Worm (Caenorhabditis elegans) whole organism, dauer: Measurements from ENCODE around the gene ttr-39.

Source experiments
- unc-62 ChIP-seq: sonication (generic microtip); optimal IDR thresholded peaks from 2 replicates; lab custom pipeline; 2017; ENCODE audit warnings: missing biosample characterization, missing genetic modification reagents, missing genetic modification characterization

Gene ttr-39

DNA sequence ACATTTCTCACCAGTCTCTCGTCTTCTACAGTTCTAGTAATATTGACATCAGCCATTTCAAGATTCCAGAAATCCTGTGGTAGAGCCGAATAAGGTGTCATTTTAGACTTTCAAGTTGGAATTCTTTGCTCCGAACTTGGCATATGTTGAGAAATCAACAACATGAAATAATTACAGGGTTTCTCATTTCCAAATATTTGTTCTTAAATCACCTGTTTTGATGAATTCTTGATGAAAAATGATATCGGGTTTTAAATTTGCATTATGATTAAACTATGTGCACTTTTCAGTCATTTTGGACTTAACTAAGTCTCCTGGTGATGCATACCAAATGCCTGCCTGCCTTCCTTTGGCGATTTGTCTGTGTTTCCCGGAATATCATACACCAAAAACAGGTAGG lies 36.1 kb downstream of the ttr-39 start, which contains the start of gene srv-12:
TSS of gene srv-12 (minus strand) at position 101 of the 400 bp plus-strand sequence.
- no peak for TF ChIP-seq unc-62 (GFP tag; lab: Kevin White, UChicago)

DNA sequence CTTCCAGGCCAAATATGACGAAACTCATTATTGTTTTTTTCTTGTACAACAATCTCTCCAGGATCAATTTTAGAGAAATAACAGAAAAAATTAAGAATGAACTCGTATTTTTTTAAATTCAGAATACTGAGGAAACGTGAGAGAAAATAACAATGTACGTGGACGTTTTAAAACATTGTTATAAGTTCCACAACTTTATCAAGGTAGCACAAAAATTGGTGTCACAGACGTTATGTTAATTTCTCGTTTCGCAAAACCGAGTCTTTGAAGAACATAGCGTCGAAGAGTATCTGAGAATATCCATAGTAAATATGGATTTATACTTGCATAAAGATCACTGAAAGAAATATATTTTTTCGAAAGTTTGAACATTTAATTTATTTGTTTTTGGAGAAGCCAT lies 38.6 kb downstream of the ttr-39 start, which contains the start of gene T04B2.8:
TSS of gene T04B2.8 (minus strand) at position 101 of the 400 bp plus-strand sequence.
- no peak for TF ChIP-seq unc-62 (GFP tag; lab: Kevin White, UChicago)

DNA sequence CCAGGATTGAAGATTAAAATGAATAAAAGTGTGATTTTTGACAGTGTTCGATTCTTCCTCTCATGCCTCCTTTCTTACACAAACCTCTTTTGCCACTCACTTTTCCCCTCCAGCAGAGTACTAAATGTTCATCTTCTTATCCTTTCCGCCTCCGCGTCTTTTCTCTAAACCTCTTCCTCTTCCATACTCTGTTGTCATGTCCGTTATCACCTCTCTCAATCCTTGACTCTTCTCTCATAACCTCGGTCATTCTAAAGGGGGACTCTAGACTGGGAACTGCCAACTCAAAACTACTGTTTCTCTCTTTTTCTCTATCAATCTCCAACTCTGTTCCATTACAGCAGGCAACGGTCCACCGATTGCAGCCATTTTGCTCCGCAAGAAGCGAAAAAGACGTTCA lies 41.4 kb downstream of the ttr-39 start:
- no peak for TF ChIP-seq unc-62 (GFP tag; lab: Kevin White, UChicago)

DNA sequence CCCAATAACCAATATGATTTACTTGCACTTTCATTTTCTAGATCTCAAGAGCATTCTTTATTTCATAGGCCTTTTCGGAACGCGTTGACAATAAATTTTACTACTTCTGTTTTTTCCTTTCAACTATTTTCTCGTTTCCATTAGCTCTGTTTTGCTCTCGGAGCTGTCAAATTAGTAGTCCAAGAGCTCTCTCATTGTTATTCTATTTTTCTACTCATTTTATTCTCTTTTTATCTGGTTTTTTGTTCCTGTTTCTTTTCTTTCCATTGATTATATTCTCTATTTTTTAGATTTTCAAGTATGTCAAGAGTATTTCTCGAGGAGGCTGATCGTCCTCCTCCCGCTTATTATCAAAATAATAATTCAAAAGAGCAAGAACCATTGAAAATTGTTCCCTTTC lies 42.6 kb downstream of the ttr-39 start, which contains the start of gene T04B2.3:
TSS of gene T04B2.3 (plus strand) at position 301 of the 400 bp plus-strand sequence.
- TF ChIP-seq unc-62 (GFP tag; lab: Kevin White, UChicago): no peak

DNA sequence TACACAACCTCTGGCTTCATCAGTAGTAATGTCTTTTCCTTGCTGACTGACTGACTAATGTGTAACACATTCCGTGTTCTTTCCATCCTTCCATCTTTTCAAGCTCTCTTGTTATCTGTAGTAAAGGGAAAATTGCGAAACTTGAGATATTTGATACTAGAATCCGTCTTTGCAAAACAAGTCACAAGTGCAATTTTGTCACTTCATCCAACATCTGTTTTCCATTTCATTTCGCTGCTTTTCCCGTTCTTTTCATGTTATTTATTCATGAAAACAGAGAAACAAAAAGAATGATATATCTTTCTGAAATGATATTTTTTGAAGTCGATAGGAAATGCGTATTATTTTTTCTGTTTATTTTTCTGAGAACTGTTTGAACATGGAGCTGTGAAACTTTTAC lies 43.7 kb downstream of the ttr-39 start:
- TF ChIP-seq unc-62 (GFP tag; lab: Kevin White, UChicago): no peak

DNA sequence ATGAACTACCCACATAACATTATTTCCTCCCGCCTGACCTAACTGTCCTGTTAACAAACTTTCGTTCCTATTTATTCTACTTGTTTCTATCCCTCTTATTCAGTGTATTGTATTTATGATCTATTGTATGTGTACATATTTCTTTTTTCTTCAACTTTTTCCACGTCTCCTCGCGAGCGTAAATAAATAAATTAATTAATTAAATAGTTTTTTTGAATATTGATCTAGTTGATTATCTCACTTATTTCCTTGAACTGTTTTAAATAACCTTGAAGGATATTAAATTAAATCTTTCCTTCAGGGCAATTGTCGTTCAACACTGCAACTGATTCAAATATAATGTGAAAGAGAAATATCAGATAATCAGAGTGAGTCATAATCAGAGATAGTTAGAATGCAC lies 46.8 kb downstream of the ttr-39 start, which contains the start of gene frk-1:
TSS of gene frk-1 (plus strand) at position 301 of the 400 bp plus-strand sequence.
- TF ChIP-seq unc-62 (GFP tag; lab: Kevin White, UChicago): no peak

DNA sequence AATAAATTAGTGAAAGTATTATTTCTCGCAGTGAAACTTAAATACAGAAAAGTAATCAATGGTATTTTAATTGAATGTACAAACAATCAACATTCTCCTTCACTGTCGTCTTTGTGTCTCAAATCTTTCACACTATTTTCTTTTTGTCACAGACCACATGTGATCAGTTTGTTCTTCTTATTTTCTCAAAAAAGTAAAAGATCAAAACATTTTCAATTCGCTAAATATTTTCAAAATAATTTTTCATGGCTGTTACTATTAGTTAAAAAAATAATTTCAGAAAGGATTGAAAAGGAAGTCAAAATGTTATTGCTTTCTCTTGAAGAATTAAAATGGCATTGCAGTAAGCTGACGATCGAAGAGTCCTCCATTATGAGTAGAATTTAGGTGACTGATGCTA lies 48.9 kb downstream of the ttr-39 start, which contains the start of gene dhs-31:
TSS of gene dhs-31 (minus strand) at position 101 of the 400 bp plus-strand sequence.
- no peak for TF ChIP-seq unc-62 (GFP tag; lab: Kevin White, UChicago)
